Worm (Caenorhabditis elegans): ENCODE data around the gene T15B7.15.

The T15B7.15 gene

DNA sequence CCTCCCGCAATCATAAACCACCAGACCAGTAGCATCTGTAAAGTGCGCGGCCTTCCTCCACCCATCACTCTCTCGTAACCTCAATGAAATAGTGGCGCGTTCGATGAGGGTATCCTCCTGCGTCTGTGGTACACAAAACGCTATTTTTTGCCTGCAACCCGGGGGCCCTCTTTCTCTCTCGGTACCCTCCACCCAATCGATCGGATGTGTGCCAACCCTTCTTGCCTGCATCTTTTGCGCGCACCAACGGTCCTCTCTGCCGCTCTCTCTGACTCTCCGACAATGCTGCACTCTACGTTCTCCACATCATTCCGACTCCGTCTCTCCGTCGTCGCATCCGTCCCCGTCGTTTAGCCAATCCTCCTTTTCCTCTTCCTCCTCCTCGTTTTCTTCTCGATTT is 41.0 kb upstream of the T15B7.15 start (continued):
- no peak for TF ChIP-seq C34B4.2 (tag; optimal IDR thresholded peaks at IDR 0.05)
- TF ChIP-seq irx-1 (tag; optimal IDR thresholded peaks at IDR 0.05): peak; percentile 74
- TF ChIP-seq Y116A8C.19 (tag; optimal IDR thresholded peaks at IDR 0.05; ENCODE audit: borderline replicate concordance): no peak
- no peak for TF ChIP-seq ama-1 (optimal IDR thresholded peaks at IDR 0.05)
- peak; percentile 70 for TF ChIP-seq nhr-77 (tag; optimal IDR thresholded peaks at IDR 0.05)
- peak; percentile 65 for TF ChIP-seq rnt-1 (tag; optimal IDR thresholded peaks at IDR 0.05)
- peak; percentile 21 for TF ChIP-seq snpc-4 (tag; optimal IDR thresholded peaks at IDR 0.05)
- TF ChIP-seq ceh-90 (tag; optimal IDR thresholded peaks at IDR 0.05): no peak
- TF ChIP-seq snu-23 (GFP tag; optimal IDR thresholded peaks at IDR 0.05): peak; percentile 87
- no peak for TF ChIP-seq ceh-88 (GFP tag; IDR thresholded peaks at IDR 0.05)
- TF ChIP-seq mdl-1 (tag; optimal IDR thresholded peaks at IDR 0.05): peak in 1 of 2 experiments; percentile 37
- no peak for TF ChIP-seq ces-1 (GFP tag; optimal IDR thresholded peaks at IDR 0.05)
- peak; percentile 27 for TF ChIP-seq lir-3 (tag; optimal IDR thresholded peaks at IDR 0.05; ENCODE audit: poor library complexity)
- TF ChIP-seq mep-1 (tag; optimal IDR thresholded peaks at IDR 0.05): peak; percentile 63
- TF ChIP-seq C16A3.4 (tag; optimal IDR thresholded peaks at IDR 0.05): peak; percentile 73
- peak; percentile 39 to 75 (median 74) for TF ChIP-seq ceh-82 (tag; optimal IDR thresholded peaks at IDR 0.05)
- TF ChIP-seq egl-13 (tag; optimal IDR thresholded peaks at IDR 0.05): peak; percentile 73
- peak; percentile 78 for TF ChIP-seq fkh-8 (tag; optimal IDR thresholded peaks at IDR 0.05)
- peak; percentile 45 for TF ChIP-seq fos-1 (tag; optimal IDR thresholded peaks at IDR 0.05)
- TF ChIP-seq F16B12.6 (tag; optimal IDR thresholded peaks at IDR 0.05): no peak
- peak; percentile 80 for TF ChIP-seq swsn-7 (tag; optimal IDR thresholded peaks at IDR 0.05)
- no peak for TF ChIP-seq lin-15B (tag; optimal IDR thresholded peaks at IDR 0.05)
- TF ChIP-seq isw-1 (GFP tag; IDR thresholded peaks at IDR 0.05): peak; percentile 45
- TF ChIP-seq nhr-84 (tag; optimal IDR thresholded peaks at IDR 0.05): no peak

DNA sequence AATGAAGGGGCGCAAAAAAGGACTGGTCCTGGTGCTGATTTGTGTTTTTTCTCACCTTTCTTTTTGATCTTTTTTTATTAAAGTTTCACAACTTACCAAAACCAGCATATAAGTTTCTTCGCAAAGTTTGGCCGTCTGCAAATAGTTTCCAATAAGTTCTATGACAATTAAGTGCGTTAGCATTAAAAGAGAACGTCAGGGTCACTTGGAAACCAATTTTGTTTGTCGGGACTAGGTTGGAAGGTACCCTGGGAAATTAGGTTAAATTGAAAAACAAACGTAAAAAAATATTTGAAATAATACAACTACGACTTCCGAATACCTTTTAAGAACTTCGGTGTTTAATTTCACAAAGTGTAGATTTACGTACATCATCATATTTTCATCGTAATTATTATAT is 40.1 kb upstream of the T15B7.15 start:
- no peak for TF ChIP-seq tbx-2 (tag; optimal IDR thresholded peaks at IDR 0.05)
- TF ChIP-seq zip-4 (GFP tag; optimal IDR thresholded peaks at IDR 0.05): no peak
- no peak for TF ChIP-seq lir-3 (tag; optimal IDR thresholded peaks at IDR 0.05; ENCODE audit: poor library complexity)

DNA sequence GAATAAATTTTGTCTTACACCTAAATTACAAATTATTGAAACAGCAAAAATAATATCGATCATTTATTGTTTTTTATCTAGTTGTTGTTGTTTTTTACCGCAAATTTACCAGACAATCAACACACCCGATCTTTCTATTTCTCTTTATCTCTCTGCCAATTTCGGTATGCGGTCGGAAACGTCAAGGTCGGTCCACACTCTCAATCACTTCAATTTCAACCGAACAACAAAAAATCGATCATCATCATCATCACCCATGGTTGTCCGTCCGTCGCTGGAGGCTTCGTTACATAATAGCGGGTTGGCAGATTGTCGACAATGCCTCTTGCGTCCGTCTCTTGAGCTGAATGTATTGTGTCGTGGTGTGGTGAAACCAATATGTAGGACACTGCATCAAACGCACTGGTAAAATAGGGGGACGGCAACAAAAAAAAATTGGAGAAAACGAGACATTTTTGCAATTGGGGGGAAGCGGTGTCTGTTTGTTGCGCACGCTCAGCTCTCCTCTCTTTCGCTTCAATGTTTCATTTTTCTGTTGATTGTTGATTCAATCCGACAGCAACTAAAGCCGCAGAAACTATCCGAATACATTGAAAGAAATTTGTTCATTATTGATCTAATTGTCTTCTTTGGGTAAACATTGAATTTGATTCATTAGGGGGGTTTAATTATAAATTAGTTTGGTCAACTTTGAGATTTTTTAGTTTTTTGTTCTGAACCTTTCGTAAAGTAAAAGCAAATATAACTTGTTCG is 38.5 kb upstream of the T15B7.15 start:
- TF ChIP-seq efl-1 (optimal IDR thresholded peaks at IDR 0.05): no peak
- no peak for TF ChIP-seq efl-1 (GFP tag; optimal IDR thresholded peaks at IDR 0.05 in 1 of 2)
- no peak for TF ChIP-seq C04F5.9 (tag; optimal IDR thresholded peaks at IDR 0.05)
- peak; percentile 14 for TF ChIP-seq snu-23 (GFP tag; optimal IDR thresholded peaks at IDR 0.05)
- TF ChIP-seq lin-13 (GFP tag; optimal IDR thresholded peaks at IDR 0.05): no peak
- peak in 1 of 2 experiments; percentile 3 for TF ChIP-seq lin-35 (GFP tag; optimal IDR thresholded peaks at IDR 0.05)
- no peak for TF ChIP-seq ceh-8 (GFP tag; optimal IDR thresholded peaks at IDR 0.05)
- no peak for TF ChIP-seq nhr-11 (tag; optimal IDR thresholded peaks at IDR 0.05)
- TF ChIP-seq irx-1 (tag; optimal IDR thresholded peaks at IDR 0.05): no peak
- TF ChIP-seq sup-37 (GFP tag; optimal IDR thresholded peaks at IDR 0.05): no peak
- TF ChIP-seq hlh-17 (GFP tag; optimal IDR thresholded peaks at IDR 0.05; ENCODE audit: borderline replicate concordance): no peak
- no peak for TF ChIP-seq aly-2 (tag; optimal IDR thresholded peaks at IDR 0.05)
- TF ChIP-seq ceh-90 (tag; optimal IDR thresholded peaks at IDR 0.05): no peak
- no peak for TF ChIP-seq tlp-1 (tag; optimal IDR thresholded peaks at IDR 0.05)
- no peak for TF ChIP-seq unc-86 (tag; optimal IDR thresholded peaks at IDR 0.05)
- peak; percentile 71 for TF ChIP-seq lin-14 (GFP tag; optimal IDR thresholded peaks at IDR 0.05)
- no peak for TF ChIP-seq lin-15B (tag; optimal IDR thresholded peaks at IDR 0.05)
- no peak for TF ChIP-seq Y116A8C.19 (tag; optimal IDR thresholded peaks at IDR 0.05; ENCODE audit: borderline replicate concordance)
- no peak for TF ChIP-seq nhr-28 (tag; optimal IDR thresholded peaks at IDR 0.05)
- peak in 1 of 6 experiments; percentile 7 for TF ChIP-seq elt-3 (tag; optimal IDR thresholded peaks at IDR 0.05)
- no peak for TF ChIP-seq ztf-4 (tag; optimal IDR thresholded peaks at IDR 0.05)
- no peak for TF ChIP-seq zip-4 (GFP tag; optimal IDR thresholded peaks at IDR 0.05)
- TF ChIP-seq fos-1 (tag; optimal IDR thresholded peaks at IDR 0.05): no peak
- no peak for TF ChIP-seq jun-1 (tag; optimal IDR thresholded peaks at IDR 0.05)
- TF ChIP-seq nhr-76 (tag; optimal IDR thresholded peaks at IDR 0.05): no peak
- TF ChIP-seq unc-30 (tag; optimal IDR thresholded peaks at IDR 0.05): no peak
- TF ChIP-seq nhr-85 (tag): peak; percentile 86
- no peak for TF ChIP-seq swsn-7 (tag; optimal IDR thresholded peaks at IDR 0.05)
- TF ChIP-seq vab-15 (tag; optimal IDR thresholded peaks at IDR 0.05): no peak
- peak; percentile 4 for TF ChIP-seq nhr-71 (tag; optimal IDR thresholded peaks at IDR 0.05)
- TF ChIP-seq nhr-90 (tag; optimal IDR thresholded peaks at IDR 0.05; ENCODE audit: poor library complexity): peak; percentile 8
- TF ChIP-seq mep-1 (tag; optimal IDR thresholded peaks at IDR 0.05): no peak

Data from whole organism, L1 larva.